Worm (Caenorhabditis elegans): ENCODE data around the gene T24H10.5.

- TF ChIP-seq bed-3 (GFP tag; optimal IDR thresholded peaks at IDR 0.05) (no peak), mab-5 (tag; optimal IDR thresholded peaks at IDR 0.05) (no peak), unc-62 (GFP tag; optimal IDR thresholded peaks at IDR 0.05) (no peak), elt-1 (tag; optimal IDR thresholded peaks at IDR 0.05; ENCODE audit: borderline replicate concordance, insufficient read depth) (no peak)
These were observed 15.5 kb downstream of the T24H10.5 start for ce11 chrII:9116404-9116803.
